Fruit fly (Drosophila melanogaster): ENCODE data around the gene GILT1.

Gene GILT1

DNA sequence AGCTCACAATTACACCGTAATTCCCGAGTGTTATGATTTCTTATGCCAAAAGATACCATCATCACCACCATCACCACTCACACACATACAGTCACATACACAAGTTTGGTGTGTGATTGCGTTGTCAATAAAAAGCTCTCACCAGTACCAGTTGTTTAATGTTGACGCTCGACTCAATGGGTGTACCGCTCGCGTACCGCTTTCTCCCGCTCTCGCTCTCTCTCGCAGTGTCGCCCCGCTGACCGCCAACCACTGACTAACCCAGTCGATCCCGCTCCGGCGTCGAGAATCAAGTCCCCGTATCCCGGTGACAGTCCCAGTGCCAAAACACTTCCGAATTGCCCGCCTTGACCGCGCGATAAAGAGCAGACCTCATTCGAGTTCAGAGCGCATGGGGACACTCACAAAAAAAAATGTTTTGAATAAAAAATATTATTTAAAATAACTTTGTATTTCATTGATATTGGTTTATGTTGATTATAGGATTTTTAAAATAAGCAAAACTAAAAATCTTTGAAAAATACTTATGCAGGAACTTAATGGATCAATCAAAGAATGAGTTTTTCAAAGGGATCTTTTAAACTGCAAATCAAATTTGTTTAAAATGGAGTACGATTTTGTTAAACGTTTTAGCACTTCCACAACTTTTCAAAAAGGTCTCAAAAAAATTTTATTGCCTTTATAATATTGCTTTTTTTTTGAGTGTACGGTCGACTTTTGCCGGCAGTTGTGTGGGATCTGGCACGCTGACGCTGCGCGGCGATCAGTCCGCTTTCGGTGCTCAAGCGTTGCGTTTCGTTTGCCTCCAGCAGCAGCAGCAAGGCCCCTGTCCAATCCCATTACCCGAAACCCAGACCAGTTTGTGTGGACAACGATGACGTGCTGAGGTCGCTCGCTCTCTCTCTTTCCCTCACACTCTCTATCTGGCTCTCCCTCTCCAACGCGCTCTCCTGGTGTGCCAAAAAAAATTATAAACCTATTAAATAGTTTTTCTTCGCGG is 37.2 kb downstream of the GILT1 start, which contains the start of gene Dic1 (continued):
- TF ChIP-seq p53 (GFP tag; optimal IDR thresholded peaks at IDR 0.05), result peak; percentile 66
- peak; percentile 85 for TF ChIP-seq CG6175 (GFP tag; IDR thresholded peaks at IDR 0.05)
- peak; percentile 96 for TF ChIP-seq org-1 (GFP tag; optimal IDR thresholded peaks at IDR 0.05)
- TF ChIP-seq nau (GFP tag; optimal IDR thresholded peaks at IDR 0.05), result peak; percentile 95
- peak; percentile 42 for TF ChIP-seq HmgD (GFP tag; optimal IDR thresholded peaks at IDR 0.05)
- peak; percentile 75 for TF ChIP-seq CG8290 (GFP tag; optimal IDR thresholded peaks at IDR 0.05)
- TF ChIP-seq CG8290 (tag; optimal IDR thresholded peaks at IDR 0.05), result peak in 1 of 2 experiments; percentile 74
- peak; percentile 41 for TF ChIP-seq ftz-f1 (GFP tag; optimal IDR thresholded peaks at IDR 0.05)
- peak; percentile 92 for TF ChIP-seq CG9215 (GFP tag; IDR thresholded peaks at IDR 0.05)
- TF ChIP-seq Ssrp (tag; optimal IDR thresholded peaks at IDR 0.05), result peak; percentile 97
- peak; percentile 75 for TF ChIP-seq crc (GFP tag; optimal IDR thresholded peaks at IDR 0.05)
- TF ChIP-seq nom (GFP tag; optimal IDR thresholded peaks at IDR 0.05), result peak; percentile 87
- TF ChIP-seq CG3163 (GFP tag; optimal IDR thresholded peaks at IDR 0.05), result peak; percentile 64
- TF ChIP-seq Drgx (GFP tag; IDR thresholded peaks at IDR 0.05), result peak; percentile 91
- peak; percentile 97 for TF ChIP-seq caup (GFP tag; optimal IDR thresholded peaks at IDR 0.05; ENCODE audit: severe bottlenecking)
- no peak; the same call in 1 of the 2 replicates for TF ChIP-seq amos (GFP tag; IDR thresholded peaks at IDR 0.05; ENCODE audit: partially characterized antibody)
- peak; percentile 86 for TF ChIP-seq Nf-YB (GFP tag; optimal IDR thresholded peaks at IDR 0.05)
- TF ChIP-seq Meics (GFP tag; optimal IDR thresholded peaks at IDR 0.05), result peak; percentile 98
- TF ChIP-seq shn (GFP tag; optimal IDR thresholded peaks at IDR 0.05), result peak; percentile 86
- no peak for TF ChIP-seq h (optimal IDR thresholded peaks at IDR 0.05)
- TF ChIP-seq D19A (tag; optimal IDR thresholded peaks at IDR 0.05), result peak; percentile 95
- peak; percentile 95 for TF ChIP-seq CG10267 (tag; optimal IDR thresholded peaks at IDR 0.05)
- peak; percentile 92 for TF ChIP-seq klu (GFP tag; IDR thresholded peaks at IDR 0.05)
- TF ChIP-seq sisA (GFP tag; IDR thresholded peaks at IDR 0.05), result peak; percentile 92
- peak; percentile 87 for TF ChIP-seq Nf-YC (tag; optimal IDR thresholded peaks at IDR 0.05)
- TF ChIP-seq vvl (GFP tag; IDR thresholded peaks at IDR 0.05), result peak; percentile 94
- TF ChIP-seq grau (tag; optimal IDR thresholded peaks at IDR 0.05), result peak; percentile 96
- TF ChIP-seq CG14441 (GFP tag; IDR thresholded peaks at IDR 0.05), result peak; percentile 89
- peak; percentile 84 for TF ChIP-seq emc (GFP tag; optimal IDR thresholded peaks at IDR 0.05)
- peak; percentile 99 for TF ChIP-seq CG3281 (GFP tag; optimal IDR thresholded peaks at IDR 0.05)
- peak; percentile 75; the same call in 1 of the 2 replicates for TF ChIP-seq ap (GFP tag; IDR thresholded peaks at IDR 0.05)
- peak; percentile 79 for TF ChIP-seq CG2889 (GFP tag; IDR thresholded peaks at IDR 0.05)
- 0 out of 4 replicates have a peak, but pooled peaks have one; percentile 30 for TF ChIP-seq Dll (GFP tag; IDR thresholded peaks at IDR 0.05; ENCODE audit: partially characterized antibody)
- peak; percentile 92 for TF ChIP-seq CG32767 (GFP tag; IDR thresholded peaks at IDR 0.05)
- TF ChIP-seq BEAF-32 (GFP tag; optimal IDR thresholded peaks at IDR 0.05), result no peak
- TF ChIP-seq repo (GFP tag; optimal IDR thresholded peaks at IDR 0.05), result peak; percentile 82
- peak in 1 of 2 experiments; percentile 96 for TF ChIP-seq Eip74EF (GFP tag; optimal IDR thresholded peaks at IDR 0.05)
- TF ChIP-seq crp (GFP tag; optimal IDR thresholded peaks at IDR 0.05), result peak in 1 of 2 experiments; percentile 59
- peak; percentile 84 for TF ChIP-seq corto (GFP tag; optimal IDR thresholded peaks at IDR 0.05)
- peak; percentile 89 for TF ChIP-seq lbe (GFP tag; optimal IDR thresholded peaks at IDR 0.05)
- TF ChIP-seq CG12391 (tag; optimal IDR thresholded peaks at IDR 0.05), result peak; percentile 97
- TF ChIP-seq pita (GFP tag; optimal IDR thresholded peaks at IDR 0.05), result no peak
- no peak; the same call in 2 of the 3 replicates for TF ChIP-seq z (GFP tag; IDR thresholded peaks at IDR 0.05)
- peak; percentile 88 for TF ChIP-seq gcm2 (GFP tag; optimal IDR thresholded peaks at IDR 0.05)
- TF ChIP-seq CG12744 (GFP tag; optimal IDR thresholded peaks at IDR 0.05), result peak; percentile 86
- peak; percentile 98 for TF ChIP-seq Hmr (GFP tag; optimal IDR thresholded peaks at IDR 0.05)
- peak; percentile 79 for TF ChIP-seq croc (GFP tag; conservative IDR thresholded peaks at IDR 0.05)
- TF ChIP-seq Mrtf (GFP tag; IDR thresholded peaks at IDR 0.05), result peak; percentile 90
